Worm (Caenorhabditis elegans): ENCODE measurements around the gene Y39B6A.43.

The Y39B6A.43 gene

ce11 chrV:19001016-19001415, 33.4 kb upstream of the Y39B6A.43 start, which contains the start of gene Y39B6A.34 (continued):
- TF ChIP-seq Y75B8A.6 (GFP tag; IDR thresholded peaks at IDR 0.05) (no peak), zip-11 (GFP tag; IDR thresholded peaks at IDR 0.05) (no peak), daf-19 (GFP tag; conservative IDR thresholded peaks at IDR 0.05) (no peak), tra-1 (GFP tag; IDR thresholded peaks at IDR 0.05) (no peak), mep-1 (tag; optimal IDR thresholded peaks at IDR 0.05) (peak; percentile 45), pqm-1 (tag; optimal IDR thresholded peaks at IDR 0.05) (no peak), duxl-1 (tag; optimal IDR thresholded peaks at IDR 0.05; ENCODE audit: poor library complexity) (no peak), zag-1 (tag; optimal IDR thresholded peaks at IDR 0.05) (no peak)

ce11 chrV:19000542-19000941, 32.9 kb upstream of the Y39B6A.43 start:
- TF ChIP-seq aha-1 (tag) (peak; percentile 94), Y75B8A.6 (GFP tag; IDR thresholded peaks at IDR 0.05) (0 out of 2 replicates have a peak, but pooled peaks have one; percentile 43), T20F7.1 (GFP tag; optimal IDR thresholded peaks at IDR 0.05) (no peak)

ce11 chrV:18998045-18998444, 30.4 kb upstream of the Y39B6A.43 start, which contains the start of gene tgt-2:
Gene tgt-2, plus strand, starts transcription at chrV:18998345.
- TF ChIP-seq D1046.2 (GFP tag; IDR thresholded peaks at IDR 0.05) (no peak), php-3 (GFP tag; IDR thresholded peaks at IDR 0.05) (no peak), lin-15B (tag; optimal IDR thresholded peaks at IDR 0.05) (no peak), mdt-29 (GFP tag; IDR thresholded peaks at IDR 0.05) (no peak), hlh-30 (tag; optimal IDR thresholded peaks at IDR 0.05; ENCODE audit: insufficient read depth) (no peak), unc-62 (GFP tag; optimal IDR thresholded peaks at IDR 0.05 in 1 of 2) (no peak), unc-62 (tag; optimal IDR thresholded peaks at IDR 0.05) (no peak), lin-39 (tag; optimal IDR thresholded peaks at IDR 0.05) (no peak), dve-1 (tag; optimal IDR thresholded peaks at IDR 0.05; ENCODE audit: insufficient read depth) (no peak), mdl-1 (tag; optimal IDR thresholded peaks at IDR 0.05) (no peak), jun-1 (tag; optimal IDR thresholded peaks at IDR 0.05) (no peak), F49E8.2 (tag; optimal IDR thresholded peaks at IDR 0.05; ENCODE audit: borderline replicate concordance) (no peak), ctbp-1 (GFP tag; IDR thresholded peaks at IDR 0.05) (no peak)

- TF ChIP-seq ceh-28 (tag; optimal IDR thresholded peaks at IDR 0.05) (peak; percentile 91), sdz-12 (GFP tag; optimal IDR thresholded peaks at IDR 0.05) (no peak), dmd-9 (GFP tag; IDR thresholded peaks at IDR 0.05) (no peak), vab-7 (GFP tag; IDR thresholded peaks at IDR 0.05) (no peak), aha-1 (tag) (peak; percentile 79), F37D6.2 (tag; optimal IDR thresholded peaks at IDR 0.05) (no peak)
Measured at ce11 chrV:18993535-18993990, 25.9 kb upstream of the Y39B6A.43 start, which contains the start of gene gtf-2F2. Gene gtf-2F2, plus strand, starts transcription at chrV:18993940.

ce11 chrV:18993017-18993416, 25.4 kb upstream of the Y39B6A.43 start:
- TF ChIP-seq spr-3 (GFP tag; optimal IDR thresholded peaks at IDR 0.05): no peak
- TF ChIP-seq R02D3.7 (tag; optimal IDR thresholded peaks at IDR 0.05): no peak
- TF ChIP-seq skn-1 (tag; optimal IDR thresholded peaks at IDR 0.05): no peak
- TF ChIP-seq F44E2.7 (GFP tag; IDR thresholded peaks at IDR 0.05): no peak
- no peak for TF ChIP-seq arid-1 (GFP tag; conservative IDR thresholded peaks at IDR 0.05)
- no peak for TF ChIP-seq ceh-44 (GFP tag; IDR thresholded peaks at IDR 0.05)
- no peak for TF ChIP-seq ZK546.5 (tag; optimal IDR thresholded peaks at IDR 0.05)
- no peak for TF ChIP-seq ces-1 (GFP tag; optimal IDR thresholded peaks at IDR 0.05)
- no peak for TF ChIP-seq fkh-10 (GFP tag; optimal IDR thresholded peaks at IDR 0.05)
- no peak for TF ChIP-seq D1046.2 (GFP tag; IDR thresholded peaks at IDR 0.05)
- no peak for TF ChIP-seq nhr-76 (tag; optimal IDR thresholded peaks at IDR 0.05)
- no peak for TF ChIP-seq Y75B8A.6 (GFP tag; IDR thresholded peaks at IDR 0.05)
- TF ChIP-seq lin-29 (GFP tag; IDR thresholded peaks at IDR 0.05): no peak

Data from whole organism, L4 larva.